Worm (Caenorhabditis elegans): ENCODE data around the gene ZK632.2.

ZK632.2 gene

DNA sequence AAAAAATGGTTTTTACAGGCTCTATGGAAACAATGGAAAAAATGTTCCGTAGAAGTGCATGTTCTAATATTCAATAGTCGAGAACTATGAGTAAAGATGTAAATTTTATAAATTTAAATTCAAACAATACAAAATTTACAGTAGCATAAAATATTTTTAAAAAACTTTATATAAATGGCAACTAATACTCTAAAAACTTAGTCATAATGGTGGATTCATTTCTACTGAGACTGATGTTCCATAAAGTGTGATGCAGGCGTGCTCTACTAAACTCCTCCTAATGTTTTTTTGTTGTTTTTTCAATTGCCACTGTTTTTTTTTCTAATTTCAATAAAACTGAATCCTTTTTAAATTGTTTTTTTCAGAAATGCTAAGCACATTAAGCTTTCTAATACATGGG is 9.3 kb downstream of the ZK632.2 start, which contains the start of gene gtap-2 (continued):
- no peak for TF ChIP-seq ceh-22 (tag; optimal IDR thresholded peaks at IDR 0.05)
- no peak for TF ChIP-seq pros-1 (tag; optimal IDR thresholded peaks at IDR 0.05)

DNA sequence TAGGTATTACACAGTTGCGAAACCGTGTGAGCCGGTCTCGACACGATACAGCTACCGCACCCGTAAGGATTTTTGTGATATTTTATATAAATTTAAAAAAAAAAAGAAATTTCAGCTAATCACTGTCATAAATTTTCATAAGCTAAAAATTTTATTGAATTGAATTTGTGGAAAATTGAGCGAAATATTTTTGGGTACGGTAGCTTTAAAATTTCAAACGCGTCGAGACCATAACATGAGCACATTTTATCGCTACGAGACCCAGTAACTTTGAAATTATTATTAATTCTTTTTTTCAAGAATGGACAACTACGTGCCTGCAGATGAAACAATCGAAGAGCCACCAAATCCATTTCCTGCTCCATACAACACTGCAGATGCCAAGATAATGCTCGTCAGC is 14.2 kb downstream of the ZK632.2 start, which contains the start of gene ZK632.14:
ZK632.14 (plus strand) TSS at position 301 of the 400 bp plus-strand sequence.
- TF ChIP-seq sox-2 (GFP tag; IDR thresholded peaks at IDR 0.05) (no peak), hlh-6 (tag; optimal IDR thresholded peaks at IDR 0.05) (no peak), fax-1 (tag; optimal IDR thresholded peaks at IDR 0.05) (no peak)

DNA sequence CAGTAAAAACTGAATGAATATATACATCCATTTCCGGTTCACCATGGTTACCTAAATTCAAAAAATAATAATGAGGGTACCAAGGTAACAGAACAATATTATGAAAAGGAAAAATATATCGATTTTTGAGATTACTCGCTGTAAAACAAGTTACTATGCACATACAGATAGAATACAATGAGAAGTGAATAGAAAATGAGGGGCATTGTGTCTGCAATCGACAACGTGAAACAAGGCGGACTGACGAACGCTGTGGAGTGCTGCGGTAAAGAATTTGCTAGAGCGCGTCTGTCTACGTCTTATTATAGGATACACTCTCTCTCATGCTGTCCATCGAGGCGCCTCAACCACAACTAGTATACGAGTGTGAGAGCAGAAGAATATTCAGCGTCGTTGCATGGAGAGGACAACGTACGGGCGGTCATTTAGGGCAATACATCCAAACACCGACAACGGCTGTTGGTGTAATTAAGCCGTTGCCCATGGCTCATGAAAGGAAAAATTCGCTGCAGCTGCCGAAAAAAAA is 18.2 kb downstream of the ZK632.2 start, which contains the start of gene cnx-1:
cnx-1 (minus strand) TSS at position 51 of the 526 bp plus-strand sequence.
- TF ChIP-seq pros-1 (tag; optimal IDR thresholded peaks at IDR 0.05) (peak; percentile 30), ceh-14 (tag; optimal IDR thresholded peaks at IDR 0.05) (peak; percentile 21), unc-86 (tag; optimal IDR thresholded peaks at IDR 0.05) (peak; percentile 31), K02D7.2 (tag; optimal IDR thresholded peaks at IDR 0.05) (no peak), ceh-9 (tag; optimal IDR thresholded peaks at IDR 0.05) (no peak), ceh-31 (tag; optimal IDR thresholded peaks at IDR 0.05) (peak; percentile 85), tbx-2 (tag; optimal IDR thresholded peaks at IDR 0.05) (peak; percentile 30), C08G9.2 (tag; optimal IDR thresholded peaks at IDR 0.05) (peak; percentile 12), pax-1 (tag; optimal IDR thresholded peaks at IDR 0.05) (no peak), unc-42 (tag; optimal IDR thresholded peaks at IDR 0.05) (peak; percentile 28), elt-2 (tag; optimal IDR thresholded peaks at IDR 0.05) (peak; percentile 18), rnt-1 (tag; optimal IDR thresholded peaks at IDR 0.05) (peak; percentile 60), ceh-34 (tag; optimal IDR thresholded peaks at IDR 0.05) (peak; percentile 29), lim-6 (tag; optimal IDR thresholded peaks at IDR 0.05) (no peak), hlh-30 (tag; optimal IDR thresholded peaks at IDR 0.05; ENCODE audit: insufficient read depth) (peak; percentile 3), nfya-1 (tag; optimal IDR thresholded peaks at IDR 0.05) (peak; percentile 50), sdc-2 (tag; optimal IDR thresholded peaks at IDR 0.05) (peak; percentile 25), ref-2 (tag; optimal IDR thresholded peaks at IDR 0.05) (peak; percentile 60), K09A11.1 (tag; optimal IDR thresholded peaks at IDR 0.05; ENCODE audit: insufficient read depth) (no peak), madf-2 (tag; optimal IDR thresholded peaks at IDR 0.05) (peak; percentile 11), ztf-16 (tag; optimal IDR thresholded peaks at IDR 0.05) (no peak)

DNA sequence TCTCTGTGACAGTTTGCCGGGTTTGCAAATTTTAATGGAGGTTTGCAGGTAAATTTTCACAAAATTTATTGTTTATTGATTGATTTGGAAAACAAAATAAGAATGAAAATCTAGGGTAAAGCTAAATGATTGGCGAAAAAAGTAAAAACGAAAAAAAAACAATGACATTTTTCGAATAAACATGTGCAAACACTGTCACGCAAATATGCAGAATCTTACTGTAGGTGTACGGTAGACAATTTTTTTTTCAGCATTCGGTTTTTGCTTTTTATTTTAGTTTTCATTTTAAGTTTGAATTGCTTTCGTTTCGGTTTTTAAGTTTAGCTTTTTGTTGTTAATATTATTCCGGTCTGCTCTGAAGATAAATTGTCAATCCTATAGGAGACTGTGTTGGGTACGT is 19.0 kb downstream of the ZK632.2 start:
- TF ChIP-seq unc-55 (GFP tag; optimal IDR thresholded peaks at IDR 0.05), result no peak

DNA sequence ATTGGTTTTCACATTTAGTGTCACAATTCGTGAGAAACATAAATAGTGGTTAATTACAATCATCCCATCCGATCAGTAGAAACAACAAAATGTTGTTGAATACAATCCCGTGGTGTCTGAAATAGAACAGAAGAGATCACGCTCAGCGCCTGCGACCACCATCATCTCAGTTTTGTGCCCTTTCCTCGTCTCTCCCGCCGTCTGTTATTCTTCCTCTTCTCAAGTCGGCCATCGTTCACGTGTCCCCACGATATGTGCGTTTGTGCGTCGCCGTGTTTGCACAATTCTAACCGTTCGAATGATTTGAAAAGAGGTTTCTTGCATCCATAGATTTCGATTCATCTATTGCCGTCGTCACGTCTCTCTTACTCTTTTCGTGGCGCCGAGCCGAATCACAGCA is 19.9 kb downstream of the ZK632.2 start, which contains the start of gene panl-3:
panl-3 (plus strand) TSS at position 294 of the 400 bp plus-strand sequence.
- TF ChIP-seq unc-86 (tag; optimal IDR thresholded peaks at IDR 0.05) (no peak), tbx-2 (tag; optimal IDR thresholded peaks at IDR 0.05) (peak; percentile 77), ceh-45 (GFP tag; IDR thresholded peaks at IDR 0.05) (no peak), ceh-34 (tag; optimal IDR thresholded peaks at IDR 0.05) (peak; percentile 33), ceh-48 (tag; optimal IDR thresholded peaks at IDR 0.05) (no peak), nfya-1 (tag; optimal IDR thresholded peaks at IDR 0.05) (peak; percentile 16), rnt-1 (tag; optimal IDR thresholded peaks at IDR 0.05) (peak; percentile 14), nhr-232 (tag; optimal IDR thresholded peaks at IDR 0.05) (no peak), madf-2 (tag; optimal IDR thresholded peaks at IDR 0.05) (no peak), unc-55 (GFP tag; optimal IDR thresholded peaks at IDR 0.05) (no peak), ref-2 (tag; optimal IDR thresholded peaks at IDR 0.05) (no peak), npax-4 (tag; optimal IDR thresholded peaks at IDR 0.05) (no peak), sox-4 (tag; optimal IDR thresholded peaks at IDR 0.05) (no peak), lin-11 (tag; optimal IDR thresholded peaks at IDR 0.05) (no peak), Y22D7AL.16 (tag; optimal IDR thresholded peaks at IDR 0.05) (no peak), unc-42 (tag; optimal IDR thresholded peaks at IDR 0.05) (no peak), odd-2 (tag; optimal IDR thresholded peaks at IDR 0.05) (no peak), ama-1 (optimal IDR thresholded peaks at IDR 0.05) (no peak), zip-5 (tag; optimal IDR thresholded peaks at IDR 0.05) (no peak), dve-1 (tag; optimal IDR thresholded peaks at IDR 0.05) (no peak), ceh-19 (GFP tag; optimal IDR thresholded peaks at IDR 0.05) (no peak), mec-3 (tag; optimal IDR thresholded peaks at IDR 0.05; ENCODE audit: borderline replicate concordance) (no peak), pros-1 (tag; optimal IDR thresholded peaks at IDR 0.05) (peak; percentile 40), nhr-11 (tag; optimal IDR thresholded peaks at IDR 0.05) (no peak), ceh-30 (tag; optimal IDR thresholded peaks at IDR 0.05) (no peak), pha-4 (tag; optimal IDR thresholded peaks at IDR 0.05) (no peak), syd-9 (tag; optimal IDR thresholded peaks at IDR 0.05) (no peak), ceh-14 (tag; optimal IDR thresholded peaks at IDR 0.05) (no peak), ceh-31 (tag; optimal IDR thresholded peaks at IDR 0.05) (peak; percentile 41), hlh-13 (GFP tag; optimal IDR thresholded peaks at IDR 0.05) (no peak)
